Worm (Caenorhabditis elegans): ENCODE data around the gene sru-21.

DNA sequence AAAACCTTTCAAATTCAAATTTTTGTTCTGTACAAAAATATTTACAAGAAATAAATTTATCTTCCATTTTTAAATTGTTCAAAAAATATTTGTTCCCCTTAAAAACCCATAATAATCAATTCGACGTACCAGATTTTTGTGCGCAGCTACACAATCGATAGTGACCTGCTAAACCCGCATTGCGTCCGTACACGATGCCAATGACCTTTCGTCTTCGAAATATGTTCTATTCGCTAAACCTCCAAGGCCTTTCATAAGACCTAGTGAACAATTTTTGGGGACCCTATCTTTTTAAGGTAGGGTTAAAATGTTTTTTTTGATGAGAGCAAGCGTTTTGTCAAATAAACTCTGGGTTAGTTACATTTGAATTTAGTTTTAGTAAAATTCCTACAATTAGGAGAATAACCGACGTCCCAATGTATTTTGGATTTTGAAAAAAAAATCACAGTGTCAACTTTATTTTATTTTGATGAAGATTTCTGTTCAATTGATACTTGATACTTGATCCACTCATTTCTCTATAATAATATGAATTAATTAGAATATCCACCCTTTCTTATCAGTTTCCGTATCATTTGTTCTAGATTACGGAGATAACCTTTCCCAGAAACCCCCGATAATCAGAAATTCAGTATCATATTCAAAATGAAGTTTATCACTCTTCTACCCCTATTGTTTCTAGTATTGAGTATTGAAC, 24.4 kb upstream of the sru-21 start, which contains the start of gene Y45F10B.59:
- TF ChIP-seq unc-62 (GFP tag; optimal IDR thresholded peaks at IDR 0.05) (no peak), sptf-1 (tag; optimal IDR thresholded peaks at IDR 0.05) (no peak), nhr-28 (tag; optimal IDR thresholded peaks at IDR 0.05) (no peak)
